Worm (Caenorhabditis elegans) whole organism, young adult: Measurements from ENCODE around the gene C25E10.8.

Source experiments
- B0261.1 ChIP-seq: sonication (generic microtip); optimal IDR thresholded peaks from 2 replicates; lab custom pipeline; 2016; ENCODE audit warnings: mild to moderate bottlenecking, missing genetic modification characterization, moderate library complexity, missing compliant biosample characterization
- C17E4.6 ChIP-seq: fragments of 200-800 bp; sonication (Bioruptor generic); IDR thresholded peaks from 2 replicates; pipeline ENCODE4 v1.3.6; 2022; ENCODE audit warnings: missing genetic modification reagents, missing genetic modification characterization, missing compliant biosample characterization
- F23B12.7 ChIP-seq: sonication (generic microtip); optimal IDR thresholded peaks from 2 replicates; lab custom pipeline; 2017; ENCODE audit warnings: missing genetic modification characterization, mild to moderate bottlenecking, missing compliant biosample characterization, antibody characterized with exemption, moderate library complexity; ENCODE audit not compliant: insufficient read depth
- T07F8.4 ChIP-seq: sonication (generic microtip); optimal IDR thresholded peaks from 2 replicates; lab custom pipeline; 2016; ENCODE audit warnings: mild to moderate bottlenecking, missing genetic modification characterization, moderate library complexity, missing compliant biosample characterization
- T26A5.8 ChIP-seq: sonication (generic microtip); optimal IDR thresholded peaks from 2 replicates; lab custom pipeline; 2016; ENCODE audit warnings: missing genetic modification characterization, missing compliant biosample characterization
- ZK185.1 ChIP-seq: sonication (generic microtip); optimal IDR thresholded peaks from 2 replicates; lab custom pipeline; 2016; ENCODE audit warnings: mild to moderate bottlenecking, missing genetic modification characterization, missing compliant biosample characterization; ENCODE audit not compliant: poor library complexity, severe bottlenecking
- ama-1 ChIP-seq, 3 experiments: fragments of 150-350 bp in 1 of 3; sonication (generic microtip) in 2 of 3; optimal IDR thresholded peaks; 2 replicates each; lab custom pipeline; 2014 to 2018; ENCODE audit warnings: missing biosample characterization in 2 of 3, missing genetic modification characterization in 2 of 3, missing genetic modification reagents in 2 of 3
- attf-3 ChIP-seq: fragments of 200-800 bp; sonication (Bioruptor generic); conservative IDR thresholded peaks from 2 replicates; pipeline ENCODE4 v1.3.6; 2022; ENCODE audit warnings: missing genetic modification reagents, missing genetic modification characterization, missing compliant biosample characterization
- ceh-40 ChIP-seq: fragments of 200-800 bp; sonication (Bioruptor generic); IDR thresholded peaks from 2 replicates; pipeline ENCODE4 v1.3.6; 2022; ENCODE audit warnings: missing genetic modification characterization, missing compliant biosample characterization
- ceh-58 ChIP-seq: fragments of 200-800 bp; sonication (Bioruptor generic); IDR thresholded peaks from 2 replicates; pipeline ENCODE4 v1.3.6; 2022; ENCODE audit warnings: missing genetic modification characterization, missing compliant biosample characterization
- ceh-79 ChIP-seq: sonication (generic microtip); optimal IDR thresholded peaks from 2 replicates; lab custom pipeline; 2017; ENCODE audit warnings: mild to moderate bottlenecking, missing genetic modification characterization, missing compliant biosample characterization
- chd-7 ChIP-seq: sonication (generic microtip); optimal IDR thresholded peaks from 2 replicates; lab custom pipeline; 2016; ENCODE audit warnings: mild to moderate bottlenecking, missing genetic modification characterization, moderate library complexity, missing compliant biosample characterization
- dox-1 ChIP-seq: fragments of 200-800 bp; sonication (Bioruptor generic); IDR thresholded peaks from 2 replicates; pipeline ENCODE4 v1.3.6; 2022; ENCODE audit warnings: missing genetic modification reagents, missing genetic modification characterization, missing compliant biosample characterization
- dpff-1 ChIP-seq: sonication (generic microtip); optimal IDR thresholded peaks from 2 replicates; lab custom pipeline; 2017; ENCODE audit warnings: mild to moderate bottlenecking, missing genetic modification characterization, missing compliant biosample characterization
- egl-18 ChIP-seq: fragments of 200-800 bp; sonication (Bioruptor generic); IDR thresholded peaks from 2 replicates; pipeline ENCODE4 v1.3.6; 2022; ENCODE audit warnings: missing genetic modification reagents, missing genetic modification characterization, missing compliant biosample characterization
- egrh-3 ChIP-seq: fragments of 200-800 bp; sonication (Bioruptor generic); IDR thresholded peaks from 2 replicates; pipeline ENCODE4 v1.3.6; 2022; ENCODE audit warnings: missing genetic modification reagents, missing genetic modification characterization, missing compliant biosample characterization
- ekl-4 ChIP-seq: fragments of 200-800 bp; sonication (Bioruptor generic); IDR thresholded peaks from 2 replicates; pipeline ENCODE4 v1.3.6; 2022; ENCODE audit warnings: missing genetic modification reagents, missing genetic modification characterization, missing compliant biosample characterization
- ets-4 ChIP-seq: fragments of 200-800 bp; sonication (Bioruptor generic); optimal IDR thresholded peaks from 2 replicates; lab custom pipeline; 2018; ENCODE audit warnings: mild to moderate bottlenecking, missing genetic modification characterization, missing compliant biosample characterization
- gei-17 ChIP-seq: fragments of 200-800 bp; sonication (Bioruptor generic); optimal IDR thresholded peaks from 2 replicates; lab custom pipeline; 2018; ENCODE audit warnings: mild to moderate bottlenecking, missing genetic modification characterization, missing compliant biosample characterization
- hmg-1.2 ChIP-seq: fragments of 200-800 bp; sonication (Bioruptor generic); IDR thresholded peaks from 2 replicates; pipeline ENCODE4 v1.3.6; 2022; ENCODE audit warnings: missing genetic modification reagents, missing genetic modification characterization, missing compliant biosample characterization
- hmg-20 ChIP-seq: fragments of 200-800 bp; sonication (Bioruptor generic); IDR thresholded peaks from 2 replicates; pipeline ENCODE4 v1.3.6; 2022; ENCODE audit warnings: missing genetic modification reagents, missing genetic modification characterization, missing compliant biosample characterization
- hrde-1 ChIP-seq: sonication (generic microtip); optimal IDR thresholded peaks from 2 replicates; lab custom pipeline; 2016; ENCODE audit warnings: missing genetic modification characterization, mild to moderate bottlenecking, missing compliant biosample characterization, moderate library complexity, missing genotype, missing genetic modification reagents, borderline replicate concordance
- lag-1 ChIP-seq: fragments of 200-800 bp; sonication (Bioruptor generic); IDR thresholded peaks from 2 replicates; pipeline ENCODE4 v1.3.6; 2022; ENCODE audit warnings: missing genetic modification reagents, missing genetic modification characterization, missing compliant biosample characterization
- lin-26 ChIP-seq: fragments of 200-800 bp; sonication (Bioruptor generic); IDR thresholded peaks from 2 replicates; pipeline ENCODE4 v1.3.6; 2022; ENCODE audit warnings: missing genetic modification reagents, missing genetic modification characterization, missing compliant biosample characterization
- lin-35 ChIP-seq, 3 experiments: fragments of 150-350 bp in 2 of 3; sonication (generic microtip) in 1 of 3; optimal IDR thresholded peaks; 2 replicates each; lab custom pipeline; 2014 to 2018; ENCODE audit warnings: missing biosample characterization in 3 of 3, missing genetic modification characterization in 3 of 3, missing genetic modification reagents in 3 of 3
- madf-3 ChIP-seq: fragments of 200-800 bp; sonication (Bioruptor generic); IDR thresholded peaks from 2 replicates; pipeline ENCODE4 v1.3.6; 2022; ENCODE audit warnings: missing genetic modification reagents, missing genetic modification characterization, missing compliant biosample characterization
- mel-28 ChIP-seq: sonication (generic microtip); optimal IDR thresholded peaks from 2 replicates; lab custom pipeline; 2016; ENCODE audit warnings: borderline replicate concordance, mild to moderate bottlenecking, missing genetic modification characterization, missing compliant biosample characterization
- nfyb-1 ChIP-seq: fragments of 200-800 bp; sonication (Bioruptor generic); IDR thresholded peaks from 2 replicates; pipeline ENCODE4 v1.3.6; 2022; ENCODE audit warnings: missing genetic modification reagents, missing genetic modification characterization, missing compliant biosample characterization
- nhr-90 ChIP-seq: sonication (generic microtip); optimal IDR thresholded peaks from 2 replicates; lab custom pipeline; 2016; ENCODE audit warnings: missing genotype, mild to moderate bottlenecking, missing genetic modification characterization, missing compliant biosample characterization
- pha-4 ChIP-seq: fragments of 150-350 bp; sonication (generic microtip); optimal IDR thresholded peaks from 2 replicates; lab custom pipeline; 2014; ENCODE audit warnings: missing biosample characterization, missing genetic modification reagents, missing genetic modification characterization
- rec-8 ChIP-seq, 2 experiments: sonication (generic microtip); optimal IDR thresholded peaks; 2 replicates each; lab custom pipeline; 2016; ENCODE audit warnings: mild to moderate bottlenecking in 2 of 2, missing genetic modification characterization in 2 of 2, missing genetic modification reagents in 2 of 2, missing genotype in 2 of 2, missing biosample characterization in 1 of 2, missing compliant biosample characterization in 1 of 2, moderate library complexity in 1 of 2
- sea-2 ChIP-seq: fragments of 200-800 bp; sonication (Bioruptor generic); IDR thresholded peaks from 2 replicates; pipeline ENCODE4 v1.3.6; 2022; ENCODE audit warnings: missing genetic modification characterization, missing compliant biosample characterization
- zfh-2 ChIP-seq: fragments of 200-800 bp; sonication (Bioruptor generic); conservative IDR thresholded peaks from 2 replicates; pipeline ENCODE4 v1.3.6; 2022; ENCODE audit warnings: missing genetic modification reagents, missing genetic modification characterization, missing compliant biosample characterization
- ztf-18 ChIP-seq: sonication (generic microtip); optimal IDR thresholded peaks from 2 replicates; lab custom pipeline; 2016; ENCODE audit warnings: missing genotype, mild to moderate bottlenecking, missing genetic modification characterization, missing compliant biosample characterization
- ztf-3 ChIP-seq: fragments of 200-800 bp; sonication (Bioruptor generic); optimal IDR thresholded peaks from 2 replicates; lab custom pipeline; 2018; ENCODE audit warnings: mild to moderate bottlenecking, missing genetic modification characterization, missing compliant biosample characterization
- ztf-6 ChIP-seq: fragments of 200-800 bp; sonication (Bioruptor generic); IDR thresholded peaks from 2 replicates; pipeline ENCODE4 v1.3.6; 2022; ENCODE audit warnings: missing genetic modification reagents, missing genetic modification characterization, missing compliant biosample characterization

The C25E10.8 gene

DNA sequence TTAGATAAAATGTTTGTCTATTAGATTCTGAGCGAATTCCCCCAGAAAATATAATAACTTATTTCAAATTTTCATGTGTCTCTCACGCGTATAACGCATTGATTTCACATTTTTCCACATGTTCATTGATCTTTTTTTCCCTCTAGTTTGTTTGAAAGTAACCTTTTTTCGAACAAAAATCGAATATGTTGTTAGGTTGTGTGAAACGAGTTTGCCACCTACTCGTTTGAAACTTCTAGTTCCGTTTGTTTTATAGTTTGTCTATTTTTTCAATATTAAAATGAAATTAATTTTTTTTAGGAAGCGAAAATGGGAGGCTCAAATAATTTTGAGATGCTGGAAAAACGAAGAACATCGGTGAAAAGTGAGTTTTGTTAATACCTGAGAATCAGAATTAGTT is 23.6 kb downstream of the C25E10.8 start, which contains the start of gene C25E10.5:
C25E10.5 (plus strand) TSS at position 301 of the 400 bp plus-strand sequence.
- no peak for TF ChIP-seq ztf-3 (GFP tag; lab: Kevin White, UChicago)
- no peak for TF ChIP-seq ztf-18 (tag; lab: Kevin White, UChicago)
- no peak for TF ChIP-seq gei-17 (GFP tag; lab: Kevin White, UChicago)
- no peak for TF ChIP-seq T26A5.8 (tag; lab: Kevin White, UChicago)
- no peak for TF ChIP-seq C17E4.6
- no peak for TF ChIP-seq egrh-3
- TF ChIP-seq hmg-1.2 (GFP tag; lab: Robert Waterston, UW), result no peak
- TF ChIP-seq B0261.1 (tag; lab: Kevin White, UChicago), result no peak
- no peak for TF ChIP-seq attf-3 (GFP tag; lab: Robert Waterston, UW)
- no peak for TF ChIP-seq nfyb-1
- TF ChIP-seq mel-28 (tag; lab: Kevin White, UChicago), result no peak
- TF ChIP-seq sea-2, result no peak
- no peak for TF ChIP-seq ama-1 (optimal IDR thresholded peaks at IDR 0.05; lab: Kevin White, UChicago)
- TF ChIP-seq ama-1 (GFP tag; optimal IDR thresholded peaks at IDR 0.05; lab: Kevin White, UChicago), result no peak
- TF ChIP-seq T07F8.4 (tag; lab: Kevin White, UChicago), result no peak
- no peak for TF ChIP-seq hmg-20 (GFP tag; lab: Robert Waterston, UW)
- TF ChIP-seq dox-1, result no peak
- TF ChIP-seq nhr-90 (tag; lab: Kevin White, UChicago), result no peak
- TF ChIP-seq pha-4 (tag; lab: Kevin White, UChicago), result no peak

DNA sequence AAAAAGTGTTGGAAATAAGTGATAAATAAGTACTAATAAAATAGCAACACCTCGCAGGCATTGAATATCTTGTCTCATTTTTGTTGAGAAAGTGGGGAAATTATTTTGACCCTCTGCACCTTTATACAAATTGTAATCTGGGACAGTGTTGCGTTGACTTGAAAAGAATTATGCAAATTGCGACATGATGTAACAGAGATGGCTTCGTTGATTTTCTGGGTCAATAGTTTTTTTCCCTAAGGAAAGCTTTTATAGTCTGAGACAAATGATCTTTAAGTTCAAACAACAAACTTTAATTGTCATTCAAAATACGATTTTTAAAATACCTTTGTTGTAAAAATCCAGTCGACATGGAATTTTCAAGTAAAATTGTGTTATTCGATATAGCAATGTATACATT is 29.2 kb downstream of the C25E10.8 start, which contains the start of gene bus-1:
bus-1 (minus strand) TSS at position 101 of the 400 bp plus-strand sequence.
- no peak for TF ChIP-seq ZK185.1 (tag; lab: Kevin White, UChicago)
- TF ChIP-seq rec-8 (tag; optimal IDR thresholded peaks at IDR 0.05; lab: Kevin White, UChicago), result no peak
- TF ChIP-seq, all 124 proteins: peak for 0

DNA sequence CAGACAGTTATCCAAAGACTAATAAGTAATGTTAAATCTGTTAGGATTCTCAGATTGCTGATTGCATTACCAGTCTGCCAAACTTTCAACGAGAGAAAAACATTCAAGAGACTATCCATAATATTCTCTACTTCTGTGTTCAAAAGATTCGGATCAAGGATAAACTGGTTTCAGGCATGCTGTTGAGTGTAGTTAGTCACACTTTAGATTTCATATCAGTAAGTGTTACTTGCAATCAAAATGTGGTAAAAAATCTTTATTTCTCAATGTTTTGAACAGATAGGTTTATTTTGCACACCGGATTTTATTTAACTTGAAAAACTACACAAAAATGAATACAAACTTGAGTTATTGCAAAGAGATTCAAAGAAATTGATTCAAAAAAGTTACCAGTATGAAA is 31.8 kb downstream of the C25E10.8 start, which contains the start of gene oac-41:
oac-41 (minus strand) TSS at position 101 of the 400 bp plus-strand sequence.
- TF ChIP-seq hmg-20 (GFP tag; lab: Robert Waterston, UW), result no peak
- no peak for TF ChIP-seq ceh-79 (tag; lab: Kevin White, UChicago)
- no peak for TF ChIP-seq lin-26
- TF ChIP-seq ets-4 (GFP tag; lab: Kevin White, UChicago), result no peak
- TF ChIP-seq lin-35 (GFP tag; optimal IDR thresholded peaks at IDR 0.05; lab: Kevin White, UChicago), result no peak
- TF ChIP-seq zfh-2 (GFP tag; lab: Robert Waterston, UW), result no peak
- TF ChIP-seq F23B12.7 (tag; lab: Kevin White, UChicago), result no peak
- TF ChIP-seq madf-3, result no peak
- no peak for TF ChIP-seq ama-1 (optimal IDR thresholded peaks at IDR 0.05; lab: Kevin White, UChicago)
- TF ChIP-seq ama-1 (GFP tag; optimal IDR thresholded peaks at IDR 0.05; lab: Kevin White, UChicago), result no peak
- TF ChIP-seq hrde-1 (tag; lab: Kevin White, UChicago), result no peak
- TF ChIP-seq egl-18 (GFP tag; lab: Robert Waterston, UW), result no peak
- TF ChIP-seq ceh-58 (GFP tag; lab: Robert Waterston, UW), result no peak
- no peak for TF ChIP-seq dpff-1 (tag; lab: Kevin White, UChicago)
- TF ChIP-seq ceh-40 (GFP tag; lab: Robert Waterston, UW), result no peak
- TF ChIP-seq ekl-4 (GFP tag; lab: Robert Waterston, UW), result no peak
- no peak for TF ChIP-seq ztf-6 (GFP tag; lab: Robert Waterston, UW)
- no peak for TF ChIP-seq chd-7
- TF ChIP-seq lag-1, result no peak
